Fruit fly (Drosophila melanogaster) whole organism, prepupa: Measurements from ENCODE around the gene Ccdc58.

Source experiments
- Blimp-1 ChIP-seq: fragments of 200-800 bp; sonication (Bioruptor generic); optimal IDR thresholded peaks from 3 replicates; lab custom pipeline; 2017; ENCODE audit warnings: missing biosample characterization, missing genetic modification characterization, mild to moderate bottlenecking, moderate library complexity, missing genetic modification reagents
- CG10669 ChIP-seq: fragments of 200-800 bp; sonication (Bioruptor generic); optimal IDR thresholded peaks from 3 replicates; lab custom pipeline; 2018; ENCODE audit warnings: missing biosample characterization, mild to moderate bottlenecking, missing genetic modification characterization, moderate library complexity
- CG11294 ChIP-seq: fragments of 200-800 bp; sonication (Bioruptor generic); IDR thresholded peaks from 2 replicates; pipeline ENCODE4 v1.3.6; 2022; ENCODE audit warnings: missing biosample characterization, missing genetic modification characterization
- CG11902 ChIP-seq: fragments of 200-800 bp; sonication (Bioruptor generic); optimal IDR thresholded peaks from 3 replicates; lab custom pipeline; 2016; ENCODE audit warnings: missing biosample characterization, missing genetic modification characterization
- CG15336 ChIP-seq: fragments of 200-800 bp; sonication (Bioruptor generic); IDR thresholded peaks from 2 replicates; pipeline ENCODE4 v1.3.6; 2022; ENCODE audit warnings: missing biosample characterization, missing genetic modification characterization
- CG1621 ChIP-seq: fragments of 200-800 bp; sonication (Bioruptor generic); optimal IDR thresholded peaks from 3 replicates; lab custom pipeline; 2018; ENCODE audit warnings: missing biosample characterization, mild to moderate bottlenecking, missing genetic modification characterization
- CG3919 ChIP-seq: fragments of 200-800 bp; sonication (Bioruptor generic); optimal IDR thresholded peaks from 3 replicates; lab custom pipeline; 2016; ENCODE audit warnings: missing biosample characterization, missing genetic modification characterization
- CG4318 ChIP-seq: fragments of 200-800 bp; sonication (Bioruptor generic); optimal IDR thresholded peaks from 3 replicates; lab custom pipeline; 2017; ENCODE audit warnings: missing biosample characterization, mild to moderate bottlenecking, missing genetic modification characterization
- CG6163 ChIP-seq: fragments of 200-800 bp; sonication (Bioruptor generic); IDR thresholded peaks from 3 replicates; pipeline ENCODE4 v1.3.6; 2022; ENCODE audit warnings: missing biosample characterization, missing genetic modification characterization
- CG6792 ChIP-seq: fragments of 200-800 bp; sonication (Bioruptor generic); optimal IDR thresholded peaks from 3 replicates; lab custom pipeline; 2016; ENCODE audit warnings: missing biosample characterization, missing genetic modification characterization
- CG6854 ChIP-seq: fragments of 200-800 bp; sonication (Bioruptor generic); optimal IDR thresholded peaks from 2 replicates; lab custom pipeline; 2017; ENCODE audit warnings: missing biosample characterization, mild to moderate bottlenecking, missing genetic modification characterization
- CG7368 ChIP-seq: fragments of 200-800 bp; sonication (Bioruptor generic); optimal IDR thresholded peaks from 3 replicates; lab custom pipeline; 2016; ENCODE audit warnings: missing biosample characterization, missing genetic modification characterization
- CG8119 ChIP-seq: fragments of 200-800 bp; sonication (Bioruptor generic); IDR thresholded peaks from 3 replicates; pipeline ENCODE4 v1.3.6; 2022; ENCODE audit warnings: missing biosample characterization, missing genetic modification characterization
- CG9139 ChIP-seq: fragments of 200-800 bp; sonication (Bioruptor generic); optimal IDR thresholded peaks from 3 replicates; lab custom pipeline; 2017; ENCODE audit warnings: missing biosample characterization, mild to moderate bottlenecking, missing genetic modification characterization
- Eip78C ChIP-seq: fragments of 200-800 bp; sonication (Bioruptor generic); peaks from one replicate; lab custom pipeline; 2016; ENCODE audit warnings: missing biosample characterization, missing genetic modification characterization
- Eip93F ChIP-seq: fragments of 200-800 bp; sonication (Bioruptor generic); optimal IDR thresholded peaks from 2 replicates; lab custom pipeline; 2016; ENCODE audit warnings: missing biosample characterization, mild to moderate bottlenecking, missing genetic modification characterization
- Ets21C ChIP-seq: fragments of 200-800 bp; sonication (Bioruptor generic); optimal IDR thresholded peaks from 3 replicates; lab custom pipeline; 2016; ENCODE audit warnings: missing biosample characterization, missing genetic modification characterization
- Ets96B ChIP-seq: fragments of 200-800 bp; optimal IDR thresholded peaks from 2 replicates; lab custom pipeline; 2019; ENCODE audit warnings: missing biosample characterization, mild to moderate bottlenecking, missing genetic modification characterization, moderate library complexity
- Hr39 ChIP-seq: fragments of 200-800 bp; sonication (Bioruptor generic); optimal IDR thresholded peaks from 2 replicates; lab custom pipeline; 2016; ENCODE audit warnings: missing biosample characterization, missing genetic modification characterization
- Hr4 ChIP-seq: fragments of 200-800 bp; sonication (Bioruptor generic); optimal IDR thresholded peaks from 3 replicates; lab custom pipeline; 2016; ENCODE audit warnings: missing biosample characterization, missing genetic modification characterization
- Lpt ChIP-seq: fragments of 200-800 bp; sonication (Bioruptor generic); optimal IDR thresholded peaks from 3 replicates; lab custom pipeline; 2016; ENCODE audit warnings: missing biosample characterization, missing genetic modification characterization
- OdsH ChIP-seq: fragments of 200-800 bp; sonication (Bioruptor generic); optimal IDR thresholded peaks from 3 replicates; lab custom pipeline; 2016; ENCODE audit warnings: missing biosample characterization, missing genetic modification characterization
- Smox ChIP-seq: fragments of 200-800 bp; sonication (Bioruptor generic); optimal IDR thresholded peaks from 3 replicates; lab custom pipeline; 2016; ENCODE audit warnings: missing biosample characterization, missing genetic modification characterization
- Sox14 ChIP-seq: fragments of 200-800 bp; sonication (Bioruptor generic); optimal IDR thresholded peaks from 3 replicates; lab custom pipeline; 2016; ENCODE audit warnings: missing biosample characterization, missing genetic modification characterization
- cyc ChIP-seq: fragments of 200-800 bp; sonication (Bioruptor generic); optimal IDR thresholded peaks from 3 replicates; lab custom pipeline; 2016; ENCODE audit warnings: missing biosample characterization, missing genetic modification characterization
- dac ChIP-seq: fragments of 200-800 bp; sonication (Bioruptor generic); optimal IDR thresholded peaks from 2 replicates; lab custom pipeline; 2017; ENCODE audit warnings: missing biosample characterization, mild to moderate bottlenecking, missing genetic modification characterization
- esn ChIP-seq: fragments of 200-800 bp; sonication (Bioruptor generic); optimal IDR thresholded peaks from 2 replicates; lab custom pipeline; 2016; ENCODE audit warnings: missing biosample characterization, mild to moderate bottlenecking, missing genetic modification characterization, moderate library complexity
- fd85E ChIP-seq: fragments of 200-800 bp; sonication (Bioruptor generic); optimal IDR thresholded peaks from 3 replicates; lab custom pipeline; 2016; ENCODE audit warnings: missing biosample characterization, missing genetic modification characterization
- lz ChIP-seq: fragments of 200-800 bp; sonication (Bioruptor generic); optimal IDR thresholded peaks from 3 replicates; lab custom pipeline; 2016; ENCODE audit warnings: missing biosample characterization, missing genetic modification characterization
- net ChIP-seq: fragments of 200-800 bp; sonication (Bioruptor generic); optimal IDR thresholded peaks from 3 replicates; lab custom pipeline; 2016; ENCODE audit warnings: missing biosample characterization, missing genetic modification characterization
- pdm3 ChIP-seq: fragments of 200-800 bp; sonication (Bioruptor generic); optimal IDR thresholded peaks from 3 replicates; lab custom pipeline; 2016; ENCODE audit warnings: missing biosample characterization, missing genetic modification characterization
- salr ChIP-seq, 2 experiments: fragments of 200-800 bp; sonication (Bioruptor generic); optimal IDR thresholded peaks; 3 replicates each; lab custom pipeline; 2016 to 2018; ENCODE audit warnings: missing biosample characterization in 2 of 2, missing genetic modification characterization in 2 of 2, mild to moderate bottlenecking in 1 of 2
- ss ChIP-seq, 2 experiments: fragments of 200-800 bp; sonication (Bioruptor generic); optimal IDR thresholded peaks; 2 replicates in 1 of 2; 3 replicates in 1 of 2; lab custom pipeline; 2017 to 2018; ENCODE audit warnings: mild to moderate bottlenecking in 2 of 2, missing biosample characterization in 2 of 2, missing genetic modification characterization in 2 of 2, moderate library complexity in 1 of 2
- svp ChIP-seq: fragments of 200-800 bp; sonication (Bioruptor generic); peaks from one replicate; lab custom pipeline; 2016; ENCODE audit warnings: missing biosample characterization, missing genetic modification characterization
- topi ChIP-seq: fragments of 200-800 bp; sonication (Bioruptor generic); optimal IDR thresholded peaks from 3 replicates; lab custom pipeline; 2016; ENCODE audit warnings: missing biosample characterization, missing genetic modification characterization
- vri ChIP-seq: fragments of 200-800 bp; sonication (Bioruptor generic); optimal IDR thresholded peaks from 3 replicates; lab custom pipeline; 2016; ENCODE audit warnings: missing biosample characterization, mild to moderate bottlenecking, missing genetic modification characterization

Ccdc58 gene

dm6 chr3L:19817807-19818531, 13.0 kb downstream of the Ccdc58 start, which contains the start of the genes Fibp and Deaf1 (continued):
- TF ChIP-seq CG10669 (peak; percentile 55), CG11294 (GFP tag; lab: Robert Waterston, UW) (no peak; the same call in 1 of the 2 replicates), Ets21C (GFP tag; lab: Kevin White, UChicago) (peak; percentile 84), CG6854 (GFP tag; lab: Kevin White, UChicago) (no peak), dac (GFP tag; lab: Kevin White, UChicago) (peak; percentile 21), pdm3 (GFP tag; lab: Kevin White, UChicago) (peak; percentile 81), salr (GFP tag; optimal IDR thresholded peaks at IDR 0.05; lab: Kevin White, UChicago) (peak in 1 of 2 experiments; percentile 4), esn (peak; percentile 86), fd85E (GFP tag; lab: Kevin White, UChicago) (no peak), Smox (GFP tag; lab: Kevin White, UChicago) (peak; percentile 14), Hr39 (GFP tag; lab: Kevin White, UChicago) (peak; percentile 88), Hr4 (peak; percentile 79), Blimp-1 (GFP tag; lab: Kevin White, UChicago) (no peak), svp (no peak), CG6792 (GFP tag; lab: Kevin White, UChicago) (peak; percentile 63), vri (GFP tag; lab: Kevin White, UChicago) (no peak), Eip93F (no peak), CG15336 (GFP tag; lab: Robert Waterston, UW) (0 out of 2 replicates have a peak, but pooled peaks have one; percentile 10), Sox14 (GFP tag; lab: Kevin White, UChicago) (peak; percentile 79), net (GFP tag; lab: Kevin White, UChicago) (no peak), CG8119 (no peak; the same call in 2 of the 3 replicates), CG1621 (peak; percentile 18), CG11902 (peak; percentile 70), CG6163 (peak; percentile 40; the same call in 1 of the 3 replicates), CG3919 (GFP tag; lab: Kevin White, UChicago) (peak; percentile 72)

dm6 chr3L:19818701-19819100, 13.7 kb downstream of the Ccdc58 start:
- TF ChIP-seq salr (GFP tag; optimal IDR thresholded peaks at IDR 0.05; lab: Kevin White, UChicago) (no peak), cyc (GFP tag; lab: Kevin White, UChicago) (no peak), Lpt (GFP tag; lab: Kevin White, UChicago) (no peak), CG7368 (peak; percentile 73), CG3919 (GFP tag; lab: Kevin White, UChicago) (no peak), Smox (GFP tag; lab: Kevin White, UChicago) (no peak), Ets96B (tag; lab: Kevin White, UChicago) (no peak), dac (GFP tag; lab: Kevin White, UChicago) (no peak)
- TF ChIP-seq, all 60 proteins: peak for 1

dm6 chr3L:19833227-19833626, 28.2 kb downstream of the Ccdc58 start:
- TF ChIP-seq CG6854 (GFP tag; lab: Kevin White, UChicago) (peak; percentile 58), OdsH (no peak), CG9139 (GFP tag; lab: Kevin White, UChicago) (no peak), CG6792 (GFP tag; lab: Kevin White, UChicago) (peak; percentile 38), esn (peak; percentile 54), Sox14 (GFP tag; lab: Kevin White, UChicago) (peak; percentile 71), Eip93F (peak; percentile 45), Hr4 (no peak), CG8119 (peak; percentile 22; the same call in 1 of the 3 replicates), CG4318 (GFP tag; lab: Kevin White, UChicago) (no peak), Eip78C (GFP tag; lab: Kevin White, UChicago) (peak; percentile 83), Blimp-1 (GFP tag; lab: Kevin White, UChicago) (peak; percentile 81), topi (GFP tag; lab: Kevin White, UChicago) (peak; percentile 17), ss (GFP tag; optimal IDR thresholded peaks at IDR 0.05; lab: Kevin White, UChicago) (peak in 1 of 2 experiments; percentile 71), CG6163 (peak; percentile 47; the same call in 2 of the 3 replicates), Ets21C (GFP tag; lab: Kevin White, UChicago) (no peak), CG15336 (GFP tag; lab: Robert Waterston, UW) (0 out of 2 replicates have a peak, but pooled peaks have one; percentile 12), lz (GFP tag; lab: Kevin White, UChicago) (peak; percentile 9)
- TF ChIP-seq, all 60 proteins: peak for 13
